Worm (Caenorhabditis elegans) whole organism, young adult: ENCODE data around the gene nhr-35.

Source experiments
- B0261.1 ChIP-seq: sonication (generic microtip); optimal IDR thresholded peaks from 2 replicates; lab custom pipeline; 2016; ENCODE audit warnings: mild to moderate bottlenecking, missing genetic modification characterization, moderate library complexity, missing compliant biosample characterization
- B0336.3 ChIP-seq: fragments of 200-800 bp; sonication (Bioruptor generic); IDR thresholded peaks from 2 replicates; pipeline ENCODE4 v1.3.6; 2022; ENCODE audit warnings: missing genetic modification characterization, missing compliant biosample characterization
- C17E4.6 ChIP-seq: fragments of 200-800 bp; sonication (Bioruptor generic); IDR thresholded peaks from 2 replicates; pipeline ENCODE4 v1.3.6; 2022; ENCODE audit warnings: missing genetic modification reagents, missing genetic modification characterization, missing compliant biosample characterization
- D2030.7 ChIP-seq: fragments of 200-800 bp; sonication (Bioruptor generic); IDR thresholded peaks from 2 replicates; pipeline ENCODE4 v1.3.6; 2022; ENCODE audit warnings: missing genetic modification reagents, missing genetic modification characterization, missing compliant biosample characterization
- F10E7.11 ChIP-seq: sonication (generic microtip); optimal IDR thresholded peaks from 2 replicates; lab custom pipeline; 2017; ENCODE audit warnings: mild to moderate bottlenecking, missing genetic modification characterization, moderate library complexity, missing compliant biosample characterization
- F49E8.2 ChIP-seq: sonication (generic microtip); optimal IDR thresholded peaks from 3 replicates; lab custom pipeline; 2017; ENCODE audit warnings: missing genetic modification characterization, mild to moderate bottlenecking, missing compliant biosample characterization, antibody characterized with exemption, moderate library complexity; ENCODE audit not compliant: insufficient read depth
- F57C9.4 ChIP-seq: sonication (generic microtip); optimal IDR thresholded peaks from 2 replicates; lab custom pipeline; 2017; ENCODE audit warnings: mild to moderate bottlenecking, missing genetic modification characterization, missing compliant biosample characterization
- K12H6.12 ChIP-seq: fragments of 200-800 bp; sonication (Bioruptor generic); optimal IDR thresholded peaks from 2 replicates; lab custom pipeline; 2018; ENCODE audit warnings: mild to moderate bottlenecking, missing genetic modification characterization, missing compliant biosample characterization
- T26A5.8 ChIP-seq: sonication (generic microtip); optimal IDR thresholded peaks from 2 replicates; lab custom pipeline; 2016; ENCODE audit warnings: missing genetic modification characterization, missing compliant biosample characterization
- Y56A3A.18 ChIP-seq: fragments of 200-800 bp; sonication (Bioruptor generic); IDR thresholded peaks from 2 replicates; pipeline ENCODE4 v1.3.6; 2022; ENCODE audit warnings: missing genetic modification reagents, missing genetic modification characterization, missing compliant biosample characterization
- Y79H2A.3 ChIP-seq: fragments of 200-800 bp; sonication (Bioruptor generic); conservative IDR thresholded peaks from 2 replicates; pipeline ENCODE4 v1.3.6; 2022; ENCODE audit warnings: missing genetic modification reagents, missing genetic modification characterization, missing compliant biosample characterization
- Y95B8A.8 ChIP-seq: fragments of 200-800 bp; sonication (Bioruptor generic); IDR thresholded peaks from 2 replicates; pipeline ENCODE4 v1.3.6; 2022; ENCODE audit warnings: missing genetic modification reagents, missing genetic modification characterization, missing compliant biosample characterization
- aptf-2 ChIP-seq: fragments of 200-800 bp; sonication (Bioruptor generic); conservative IDR thresholded peaks from 2 replicates; pipeline ENCODE4 v1.3.6; 2022; ENCODE audit warnings: missing genetic modification reagents, missing genetic modification characterization, missing compliant biosample characterization
- aptf-3 ChIP-seq: fragments of 200-800 bp; sonication (Bioruptor generic); IDR thresholded peaks from 2 replicates; pipeline ENCODE4 v1.3.6; 2022; ENCODE audit warnings: missing genetic modification characterization, missing compliant biosample characterization
- attf-5 ChIP-seq: fragments of 200-800 bp; sonication (Bioruptor generic); optimal IDR thresholded peaks from 2 replicates; lab custom pipeline; 2018; ENCODE audit warnings: mild to moderate bottlenecking, missing genetic modification characterization, missing compliant biosample characterization
- bed-2 ChIP-seq: fragments of 200-800 bp; sonication (Bioruptor generic); IDR thresholded peaks from 2 replicates; pipeline ENCODE4 v1.3.6; 2022; ENCODE audit warnings: missing genetic modification reagents, missing genetic modification characterization, missing compliant biosample characterization
- cebp-1 ChIP-seq, 2 experiments: fragments of 200-800 bp in 1 of 2; sonication (Bioruptor generic) in 1 of 2; sonication (generic microtip) in 1 of 2; IDR thresholded peaks in 1 of 2; optimal IDR thresholded peaks in 1 of 2; 2 replicates each; pipeline versions ENCODE4 v1.3.6 to Lab custom; 2017 to 2022; ENCODE audit warnings: missing compliant biosample characterization in 2 of 2, missing genetic modification characterization in 2 of 2, mild to moderate bottlenecking in 1 of 2, missing genetic modification reagents in 1 of 2, moderate library complexity in 1 of 2
- cebp-2 ChIP-seq: fragments of 200-800 bp; sonication (Bioruptor generic); IDR thresholded peaks from 2 replicates; pipeline ENCODE4 v1.3.6; 2022; ENCODE audit warnings: missing genetic modification characterization, missing compliant biosample characterization
- egl-44 ChIP-seq: fragments of 200-800 bp; sonication (Bioruptor generic); IDR thresholded peaks from 2 replicates; pipeline ENCODE4 v1.3.6; 2022; ENCODE audit warnings: missing genetic modification reagents, missing genetic modification characterization, missing compliant biosample characterization
- egrh-3 ChIP-seq: fragments of 200-800 bp; sonication (Bioruptor generic); IDR thresholded peaks from 2 replicates; pipeline ENCODE4 v1.3.6; 2022; ENCODE audit warnings: missing genetic modification reagents, missing genetic modification characterization, missing compliant biosample characterization
- him-1 ChIP-seq: sonication (generic microtip); optimal IDR thresholded peaks from 2 replicates; lab custom pipeline; 2016; ENCODE audit warnings: missing genotype, missing genetic modification reagents, missing genetic modification characterization, missing compliant biosample characterization
- hlh-26 ChIP-seq: fragments of 200-800 bp; sonication (Bioruptor generic); conservative IDR thresholded peaks from 2 replicates; pipeline ENCODE4 v1.3.6; 2022; ENCODE audit warnings: missing genetic modification reagents, missing genetic modification characterization, missing compliant biosample characterization
- hrde-1 ChIP-seq: sonication (generic microtip); optimal IDR thresholded peaks from 2 replicates; lab custom pipeline; 2016; ENCODE audit warnings: missing genetic modification characterization, mild to moderate bottlenecking, missing compliant biosample characterization, moderate library complexity, missing genotype, missing genetic modification reagents, borderline replicate concordance
- hsf-1 ChIP-seq: fragments of 200-800 bp; sonication (Bioruptor generic); IDR thresholded peaks from 2 replicates; pipeline ENCODE4 v1.3.6; 2022; ENCODE audit warnings: missing genetic modification reagents, missing genetic modification characterization, missing compliant biosample characterization
- let-607 ChIP-seq, 2 experiments: fragments of 200-800 bp in 1 of 2; sonication (Bioruptor generic) in 1 of 2; sonication (generic microtip) in 1 of 2; optimal IDR thresholded peaks; 2 replicates each; lab custom pipeline; 2016 to 2018; ENCODE audit warnings: mild to moderate bottlenecking in 2 of 2, missing compliant biosample characterization in 2 of 2, missing genetic modification characterization in 2 of 2, moderate library complexity in 2 of 2, missing genotype in 1 of 2
- lsy-27 ChIP-seq: sonication (generic microtip); optimal IDR thresholded peaks from 2 replicates; lab custom pipeline; 2017; ENCODE audit warnings: missing genetic modification characterization, mild to moderate bottlenecking, missing compliant biosample characterization, antibody characterized with exemption, missing genotype, borderline replicate concordance; ENCODE audit not compliant: insufficient read depth
- mcd-1 ChIP-seq: fragments of 200-800 bp; sonication (Bioruptor generic); IDR thresholded peaks from 2 replicates; pipeline ENCODE4 v1.3.6; 2022; ENCODE audit warnings: missing genetic modification reagents, missing genetic modification characterization, missing compliant biosample characterization
- nfya-2 ChIP-seq: fragments of 200-800 bp; sonication (Bioruptor generic); IDR thresholded peaks from 2 replicates; pipeline ENCODE4 v1.3.6; 2022; ENCODE audit warnings: missing genetic modification reagents, missing genetic modification characterization, missing compliant biosample characterization
- nfyb-1 ChIP-seq: fragments of 200-800 bp; sonication (Bioruptor generic); IDR thresholded peaks from 2 replicates; pipeline ENCODE4 v1.3.6; 2022; ENCODE audit warnings: missing genetic modification reagents, missing genetic modification characterization, missing compliant biosample characterization
- nhr-27 ChIP-seq: fragments of 200-800 bp; sonication (Bioruptor generic); optimal IDR thresholded peaks from 2 replicates; lab custom pipeline; 2018; ENCODE audit warnings: mild to moderate bottlenecking, missing genetic modification characterization, moderate library complexity, missing compliant biosample characterization
- nhr-80 ChIP-seq: sonication (generic microtip); optimal IDR thresholded peaks from 2 replicates; lab custom pipeline; 2016; ENCODE audit warnings: missing genetic modification characterization, missing compliant biosample characterization
- pbrm-1 ChIP-seq: fragments of 200-800 bp; sonication (Bioruptor generic); IDR thresholded peaks from 2 replicates; pipeline ENCODE4 v1.3.6; 2022; ENCODE audit warnings: missing genetic modification reagents, missing genetic modification characterization, missing compliant biosample characterization
- snpc-4 ChIP-seq, 5 experiments: fragments of 150-350 bp in 1 of 5; sonication (generic microtip) in 4 of 5; optimal IDR thresholded peaks; 2 replicates each; lab custom pipeline; 2014 to 2018; ENCODE audit warnings: missing genetic modification characterization in 5 of 5, missing biosample characterization in 3 of 5, antibody characterized with exemption in 2 of 5, mild to moderate bottlenecking in 2 of 5, missing compliant biosample characterization in 2 of 5, missing genotype in 2 of 5, moderate library complexity in 2 of 5, missing genetic modification reagents in 1 of 5
- tbp1 ChIP-seq: fragments of 200-800 bp; sonication (Bioruptor generic); optimal IDR thresholded peaks from 2 replicates; lab custom pipeline; 2018; ENCODE audit warnings: mild to moderate bottlenecking, missing genetic modification characterization, missing compliant biosample characterization
- unc-62 ChIP-seq: fragments of 150-350 bp; optimal IDR thresholded peaks from 2 replicates; lab custom pipeline; 2014; ENCODE audit warnings: missing biosample characterization, missing genetic modification reagents, missing genetic modification characterization
- zim-3 ChIP-seq: sonication (generic microtip); optimal IDR thresholded peaks from 2 replicates; lab custom pipeline; 2017; ENCODE audit warnings: mild to moderate bottlenecking, missing genetic modification characterization, moderate library complexity, missing compliant biosample characterization
- ztf-26 ChIP-seq: sonication (generic microtip); optimal IDR thresholded peaks from 2 replicates; lab custom pipeline; 2017; ENCODE audit warnings: missing genetic modification characterization, missing compliant biosample characterization

Gene nhr-35

DNA sequence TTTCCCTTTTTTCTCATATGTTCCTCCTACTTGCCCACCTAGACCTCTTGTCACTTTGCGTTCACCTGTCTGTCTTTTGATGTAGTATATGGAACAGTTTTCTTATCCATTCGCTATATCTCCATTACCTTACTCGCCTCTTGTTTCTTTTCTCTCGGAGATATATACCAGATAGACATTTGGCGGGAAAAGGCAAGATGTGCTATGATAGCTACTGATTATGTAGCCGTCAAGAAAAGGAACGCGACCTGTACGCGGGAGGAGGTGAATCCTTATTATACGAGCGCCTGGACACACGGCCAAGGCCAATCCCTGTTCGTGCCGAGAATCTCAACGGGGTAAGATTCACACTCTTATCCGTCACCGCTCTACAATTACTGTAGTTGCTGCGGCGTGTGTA, 20.5 kb downstream of the nhr-35 start (continued):
- TF ChIP-seq nhr-27 (tag; lab: Kevin White, UChicago) = no peak
- TF ChIP-seq nfyb-1 (GFP tag; lab: Robert Waterston, UW) = no peak
- no peak for TF ChIP-seq tbp1
- no peak for TF ChIP-seq C17E4.6 (GFP tag; lab: Robert Waterston, UW)

DNA sequence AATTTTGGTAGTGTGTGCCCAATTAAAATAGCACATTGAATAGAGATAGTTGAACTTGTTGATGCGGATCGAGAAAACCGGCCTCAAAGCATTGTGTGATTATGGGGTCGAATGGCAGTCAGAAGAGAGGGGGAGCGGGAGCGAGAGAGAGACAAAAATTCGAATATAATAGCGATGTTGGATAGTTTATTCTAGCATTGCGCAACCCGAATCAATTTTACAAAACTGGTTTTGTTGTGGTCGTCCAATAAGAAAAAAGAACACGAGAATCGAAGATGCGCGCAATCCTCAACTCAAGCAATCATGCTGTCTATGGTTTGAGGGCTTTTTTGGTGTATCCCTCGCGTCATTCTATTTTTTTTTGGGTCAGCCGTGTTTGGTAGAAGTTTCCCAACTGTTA, 21.0 kb downstream of the nhr-35 start:
- TF ChIP-seq attf-5 (no peak), cebp-1 (GFP tag; IDR thresholded peaks at IDR 0.05; lab: Robert Waterston, UW) (no peak), cebp-1 (tag; optimal IDR thresholded peaks at IDR 0.05; lab: Kevin White, UChicago) (peak; percentile 39)

DNA sequence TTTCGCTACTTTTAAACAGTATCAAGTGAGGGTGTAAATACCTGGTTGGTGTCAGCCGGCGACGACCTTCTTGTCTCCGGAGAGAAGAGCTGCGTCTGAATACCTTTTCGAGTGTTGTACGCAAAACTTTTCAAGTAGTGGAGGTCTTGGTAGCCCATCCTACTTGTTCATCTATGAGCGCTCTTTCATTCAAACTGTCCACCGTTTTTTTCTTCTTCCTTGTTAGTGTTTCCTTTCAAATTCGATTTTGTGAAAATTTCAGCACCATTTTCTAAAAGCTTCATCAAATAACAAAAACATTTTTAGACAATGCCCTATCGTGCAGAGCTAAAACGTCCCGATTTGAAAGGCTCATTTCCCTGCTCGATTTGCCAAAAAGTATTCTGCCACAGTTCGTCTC, 21.9 kb downstream of the nhr-35 start, which contains the start of gene ham-2:
ham-2 (plus strand) TSS at position 301 of the 400 bp plus-strand sequence.
- TF ChIP-seq unc-62 (GFP tag; lab: Kevin White, UChicago) (no peak), K12H6.12 (tag; lab: Kevin White, UChicago) (no peak), lsy-27 (tag; lab: Kevin White, UChicago) (no peak), hlh-26 (no peak), B0261.1 (no peak), egl-44 (GFP tag; lab: Robert Waterston, UW) (no peak), C17E4.6 (GFP tag; lab: Robert Waterston, UW) (no peak), B0336.3 (no peak), zim-3 (tag; lab: Kevin White, UChicago) (no peak), him-1 (tag; lab: Kevin White, UChicago) (no peak), hrde-1 (no peak), nfyb-1 (GFP tag; lab: Robert Waterston, UW) (no peak), Y95B8A.8 (GFP tag; lab: Robert Waterston, UW) (no peak), mcd-1 (no peak), hsf-1 (GFP tag; lab: Robert Waterston, UW) (no peak), bed-2 (GFP tag; lab: Robert Waterston, UW) (no peak), T26A5.8 (tag; lab: Kevin White, UChicago) (no peak), nhr-80 (tag; lab: Kevin White, UChicago) (no peak), aptf-3 (GFP tag; lab: Robert Waterston, UW) (no peak), egrh-3 (GFP tag; lab: Robert Waterston, UW) (no peak)

DNA sequence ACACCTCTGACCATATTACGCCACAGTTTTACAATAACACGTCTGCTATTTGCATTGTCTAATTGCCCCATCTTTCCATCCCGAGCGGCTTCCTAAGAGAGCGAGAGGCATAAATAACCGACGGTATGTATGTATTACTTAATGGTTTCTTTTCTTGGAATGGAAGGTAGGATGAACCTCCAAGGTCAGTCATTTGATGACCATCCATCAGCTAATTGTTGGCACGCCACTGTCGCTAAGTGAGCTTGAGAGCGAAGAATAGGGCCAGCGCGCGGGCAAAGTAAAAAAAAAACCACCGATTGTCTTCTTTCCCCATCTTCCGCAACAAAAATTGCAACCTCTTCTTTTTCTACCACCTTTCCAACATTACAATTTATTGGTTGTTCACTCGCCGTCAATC, 23.5 kb downstream of the nhr-35 start:
- TF ChIP-seq F49E8.2 (tag; lab: Kevin White, UChicago) = no peak
- no peak for TF ChIP-seq F57C9.4 (tag; lab: Kevin White, UChicago)
- no peak for TF ChIP-seq nfya-2 (GFP tag; lab: Robert Waterston, UW)
- no peak for TF ChIP-seq D2030.7 (GFP tag; lab: Robert Waterston, UW)
- no peak for TF ChIP-seq Y79H2A.3
- no peak for TF ChIP-seq snpc-4 (GFP tag; optimal IDR thresholded peaks at IDR 0.05; lab: Kevin White, UChicago)
- no peak for TF ChIP-seq snpc-4 (tag; optimal IDR thresholded peaks at IDR 0.05; lab: Kevin White, UChicago)
- TF ChIP-seq B0261.1 = no peak
- no peak for TF ChIP-seq ztf-26 (tag; lab: Kevin White, UChicago)
- no peak for TF ChIP-seq cebp-2
- TF ChIP-seq Y56A3A.18 (GFP tag; lab: Robert Waterston, UW) = no peak
- no peak for TF ChIP-seq let-607 (tag; optimal IDR thresholded peaks at IDR 0.05; lab: Kevin White, UChicago)
- no peak for TF ChIP-seq pbrm-1 (GFP tag; lab: Robert Waterston, UW)
- no peak for TF ChIP-seq F10E7.11 (tag; lab: Kevin White, UChicago)
- no peak for TF ChIP-seq B0336.3
- TF ChIP-seq aptf-2 (GFP tag; lab: Robert Waterston, UW) = no peak
